Worm (Caenorhabditis elegans) whole organism, late embryonic: Measurements from ENCODE around the gene chtl-1.

Experiments
- C38D4.7 ChIP-seq: fragments of 200-800 bp; sonication (Bioruptor generic); optimal IDR thresholded peaks from 2 replicates; lab custom pipeline; 2018; ENCODE audit warnings: mild to moderate bottlenecking, missing genetic modification characterization, moderate library complexity, missing compliant biosample characterization
- Y22D7AL.16 ChIP-seq: sonication (generic microtip); optimal IDR thresholded peaks from 2 replicates; lab custom pipeline; 2016; ENCODE audit warnings: missing genetic modification characterization, missing compliant biosample characterization
- ahr-1 ChIP-seq: sonication (generic microtip); optimal IDR thresholded peaks from 2 replicates; lab custom pipeline; 2016; ENCODE audit warnings: missing genetic modification characterization, missing compliant biosample characterization
- ceh-14 ChIP-seq: sonication (generic microtip); optimal IDR thresholded peaks from 2 replicates; lab custom pipeline; 2016; ENCODE audit warnings: missing genotype, missing genetic modification characterization, missing compliant biosample characterization
- ceh-18 ChIP-seq: sonication (generic microtip); optimal IDR thresholded peaks from 2 replicates; lab custom pipeline; 2016; ENCODE audit warnings: missing genetic modification characterization, missing compliant biosample characterization
- ceh-19 ChIP-seq: fragments of 200-800 bp; sonication (Bioruptor generic); optimal IDR thresholded peaks from 2 replicates; lab custom pipeline; 2018; ENCODE audit warnings: mild to moderate bottlenecking, missing genetic modification characterization, missing compliant biosample characterization
- ceh-24 ChIP-seq: sonication (generic microtip); optimal IDR thresholded peaks from 2 replicates; lab custom pipeline; 2016; ENCODE audit warnings: mild to moderate bottlenecking, missing genetic modification characterization, missing compliant biosample characterization
- ceh-30 ChIP-seq: fragments of 150-350 bp; optimal IDR thresholded peaks from 2 replicates; lab custom pipeline; 2014; ENCODE audit warnings: missing biosample characterization, missing genetic modification characterization
- ceh-31 ChIP-seq: sonication (generic microtip); optimal IDR thresholded peaks from 2 replicates; lab custom pipeline; 2016; ENCODE audit warnings: missing genetic modification characterization, missing compliant biosample characterization
- ceh-34 ChIP-seq: sonication (generic microtip); optimal IDR thresholded peaks from 2 replicates; lab custom pipeline; 2016; ENCODE audit warnings: mild to moderate bottlenecking, missing genetic modification characterization, missing compliant biosample characterization
- ceh-45 ChIP-seq: fragments of 200-800 bp; sonication (Bioruptor generic); IDR thresholded peaks from 2 replicates; pipeline ENCODE4 v1.3.6; 2022; ENCODE audit warnings: missing genetic modification reagents, missing genetic modification characterization, missing compliant biosample characterization
- ceh-48 ChIP-seq: sonication (generic microtip); optimal IDR thresholded peaks from 2 replicates; lab custom pipeline; 2016; ENCODE audit warnings: missing genetic modification characterization, inconsistent platforms, missing compliant biosample characterization
- ceh-9 ChIP-seq: sonication (generic microtip); optimal IDR thresholded peaks from 2 replicates; lab custom pipeline; 2016; ENCODE audit warnings: mild to moderate bottlenecking, missing genetic modification characterization, inconsistent platforms, missing compliant biosample characterization
- che-1 ChIP-seq: sonication (generic microtip); optimal IDR thresholded peaks from 2 replicates; lab custom pipeline; 2016; ENCODE audit warnings: mild to moderate bottlenecking, missing genetic modification characterization, missing compliant biosample characterization
- ets-4 ChIP-seq: sonication (generic microtip); optimal IDR thresholded peaks from 2 replicates; lab custom pipeline; 2016; ENCODE audit warnings: missing genetic modification characterization, missing compliant biosample characterization
- eyg-1 ChIP-seq: sonication (generic microtip); optimal IDR thresholded peaks from 2 replicates; lab custom pipeline; 2016; ENCODE audit warnings: missing genotype, missing genetic modification characterization, missing compliant biosample characterization
- fkh-10 ChIP-seq: fragments of 150-350 bp; optimal IDR thresholded peaks from 2 replicates; lab custom pipeline; 2014; ENCODE audit warnings: missing biosample characterization, missing genetic modification reagents, missing genetic modification characterization
- fkh-6 ChIP-seq: sonication (generic microtip); optimal IDR thresholded peaks from 2 replicates; lab custom pipeline; 2016; ENCODE audit warnings: missing genetic modification characterization, missing compliant biosample characterization
- gmeb-2 ChIP-seq: sonication (generic microtip); optimal IDR thresholded peaks from 2 replicates; lab custom pipeline; 2016; ENCODE audit warnings: missing genetic modification characterization, inconsistent platforms, missing compliant biosample characterization
- hlh-15 ChIP-seq: sonication (generic microtip); optimal IDR thresholded peaks from 2 replicates; lab custom pipeline; 2016; ENCODE audit warnings: missing genetic modification characterization, missing compliant biosample characterization
- hlh-30 ChIP-seq: sonication (generic microtip); optimal IDR thresholded peaks from 2 replicates; lab custom pipeline; 2017; ENCODE audit warnings: antibody characterized with exemption, missing genetic modification characterization, missing compliant biosample characterization; ENCODE audit not compliant: insufficient read depth
- hlh-8 ChIP-seq: sonication (generic microtip); optimal IDR thresholded peaks from 2 replicates; lab custom pipeline; 2016; ENCODE audit warnings: missing genotype, missing genetic modification characterization, missing compliant biosample characterization
- lin-11 ChIP-seq: fragments of 200-800 bp; sonication (Bioruptor generic); optimal IDR thresholded peaks from 2 replicates; lab custom pipeline; 2018; ENCODE audit warnings: mild to moderate bottlenecking, missing genetic modification characterization, missing compliant biosample characterization
- madf-2 ChIP-seq: sonication (generic microtip); optimal IDR thresholded peaks from 2 replicates; lab custom pipeline; 2017; ENCODE audit warnings: missing genetic modification characterization, missing compliant biosample characterization
- nfya-1 ChIP-seq: sonication (generic microtip); optimal IDR thresholded peaks from 2 replicates; lab custom pipeline; 2017; ENCODE audit warnings: missing genetic modification characterization, mild to moderate bottlenecking, missing compliant biosample characterization, antibody characterized with exemption, moderate library complexity
- nhr-11 ChIP-seq: fragments of 150-350 bp; optimal IDR thresholded peaks from 2 replicates; lab custom pipeline; 2014; ENCODE audit warnings: missing biosample characterization, missing genetic modification characterization
- nhr-232 ChIP-seq: sonication (generic microtip); optimal IDR thresholded peaks from 2 replicates; lab custom pipeline; 2016; ENCODE audit warnings: missing genetic modification characterization, missing compliant biosample characterization
- odd-2 ChIP-seq: sonication (generic microtip); optimal IDR thresholded peaks from 2 replicates; lab custom pipeline; 2017; ENCODE audit warnings: antibody characterized with exemption, mild to moderate bottlenecking, missing genetic modification characterization, missing compliant biosample characterization
- pat-9 ChIP-seq: fragments of 200-800 bp; sonication (Bioruptor generic); optimal IDR thresholded peaks from 2 replicates; lab custom pipeline; 2018; ENCODE audit warnings: mild to moderate bottlenecking, missing genetic modification characterization, moderate library complexity, missing compliant biosample characterization
- pha-4 ChIP-seq: fragments of 150-350 bp; optimal IDR thresholded peaks from 2 replicates; lab custom pipeline; 2018; ENCODE audit warnings: missing biosample characterization, missing genetic modification reagents, missing genetic modification characterization
- pqm-1 ChIP-seq: sonication (generic microtip); optimal IDR thresholded peaks from 2 replicates; lab custom pipeline; 2016; ENCODE audit warnings: missing genetic modification characterization, missing compliant biosample characterization
- pros-1 ChIP-seq: fragments of 150-350 bp; optimal IDR thresholded peaks from 2 replicates; lab custom pipeline; 2014; ENCODE audit warnings: missing biosample characterization, missing genetic modification reagents, missing genetic modification characterization
- rnt-1 ChIP-seq: sonication (generic microtip); optimal IDR thresholded peaks from 2 replicates; lab custom pipeline; 2016; ENCODE audit warnings: missing genetic modification characterization, missing compliant biosample characterization
- sox-4 ChIP-seq: sonication (generic microtip); optimal IDR thresholded peaks from 2 replicates; lab custom pipeline; 2017; ENCODE audit warnings: mild to moderate bottlenecking, missing genetic modification characterization, inconsistent platforms, missing compliant biosample characterization
- syd-9 ChIP-seq: sonication (generic microtip); optimal IDR thresholded peaks from 2 replicates; lab custom pipeline; 2016; ENCODE audit warnings: mild to moderate bottlenecking, missing genetic modification characterization, moderate library complexity, missing compliant biosample characterization
- tbx-2 ChIP-seq: sonication (generic microtip); optimal IDR thresholded peaks from 2 replicates; lab custom pipeline; 2016; ENCODE audit warnings: missing genetic modification characterization, missing compliant biosample characterization
- ttx-3 ChIP-seq: sonication (generic microtip); optimal IDR thresholded peaks from 2 replicates; lab custom pipeline; 2016; ENCODE audit warnings: missing genetic modification reagents, missing genetic modification characterization, missing compliant biosample characterization
- unc-42 ChIP-seq: sonication (generic microtip); optimal IDR thresholded peaks from 2 replicates; lab custom pipeline; 2016; ENCODE audit warnings: missing genotype, missing genetic modification characterization, missing compliant biosample characterization
- unc-55 ChIP-seq: sonication (generic microtip); optimal IDR thresholded peaks from 2 replicates; lab custom pipeline; 2017; ENCODE audit warnings: missing biosample characterization, missing genetic modification reagents, missing genetic modification characterization

chtl-1 gene

DNA sequence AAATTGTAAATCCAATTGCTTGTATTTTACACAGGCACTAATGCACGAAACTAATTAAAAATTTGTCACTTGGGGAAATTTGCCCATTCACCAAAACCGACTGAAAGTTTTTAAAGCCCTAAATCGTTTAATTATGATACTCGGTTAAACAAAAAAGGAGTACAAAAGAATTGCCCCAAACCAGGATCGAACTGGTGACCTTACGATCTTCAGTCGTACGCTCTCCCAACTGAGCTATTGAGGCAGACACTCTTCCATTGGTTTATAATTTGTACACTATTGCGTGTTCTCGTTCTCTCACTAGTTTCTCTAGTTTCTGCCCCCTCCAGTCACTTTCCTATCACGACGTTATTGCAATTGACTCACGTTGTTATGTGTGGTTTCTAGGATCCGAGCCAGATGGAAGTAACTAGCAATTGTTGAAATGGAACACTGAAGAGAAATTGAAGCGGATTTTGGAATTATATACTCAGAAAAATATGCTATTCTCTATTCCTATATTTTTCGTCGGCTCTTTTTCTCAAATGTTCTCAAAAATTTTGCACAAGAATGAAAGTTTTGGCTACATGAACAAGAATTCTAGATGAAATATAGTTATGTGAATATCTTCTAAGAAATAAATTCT, 44.8 kb downstream of the chtl-1 start (continued):
- TF ChIP-seq pha-4 (tag; lab: Kevin White, UChicago) (no peak), ceh-30 (tag; lab: Kevin White, UChicago) (peak; percentile 45), hlh-15 (tag; lab: Kevin White, UChicago) (peak; percentile 41), ceh-34 (tag; lab: Kevin White, UChicago) (peak; percentile 55), madf-2 (tag; lab: Kevin White, UChicago) (peak; percentile 57), ttx-3 (tag; lab: Kevin White, UChicago) (peak; percentile 61), unc-42 (tag; lab: Kevin White, UChicago) (peak; percentile 26), lin-11 (peak; percentile 58), hlh-30 (tag; lab: Kevin White, UChicago) (no peak), ahr-1 (tag; lab: Kevin White, UChicago) (peak; percentile 18), ceh-48 (tag; lab: Kevin White, UChicago) (peak; percentile 60), pat-9 (peak; percentile 46), ceh-45 (peak; percentile 56; the same call in 1 of the 2 replicates), hlh-8 (tag; lab: Kevin White, UChicago) (no peak), rnt-1 (tag; lab: Kevin White, UChicago) (peak; percentile 32), ceh-14 (tag; lab: Kevin White, UChicago) (peak; percentile 63), eyg-1 (peak; percentile 11), ceh-31 (tag; lab: Kevin White, UChicago) (peak; percentile 60), nfya-1 (tag; lab: Kevin White, UChicago) (peak; percentile 59), ceh-19 (GFP tag; lab: Kevin White, UChicago) (peak; percentile 65)

DNA sequence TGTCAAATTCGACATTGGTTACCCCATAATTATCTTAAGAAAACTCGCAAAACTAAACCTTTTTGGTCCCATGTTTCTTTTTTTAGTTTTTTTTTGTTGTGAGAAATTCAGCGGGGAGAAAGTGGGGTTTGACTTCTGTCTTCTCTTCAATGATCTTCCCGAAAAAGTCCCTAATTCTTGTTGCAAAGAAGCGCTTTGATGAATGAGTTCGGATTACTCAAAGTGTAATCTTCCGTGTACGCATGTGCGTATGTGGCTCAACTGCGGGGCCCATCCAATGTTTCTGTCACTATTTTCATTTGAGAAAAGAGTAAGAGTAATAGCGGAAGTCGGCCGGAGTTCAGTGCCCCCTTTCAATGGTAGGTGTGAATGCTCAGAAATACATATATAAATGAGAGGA, 52.9 kb downstream of the chtl-1 start:
- TF ChIP-seq hlh-15 (tag; lab: Kevin White, UChicago) (no peak), pqm-1 (no peak), nhr-11 (tag; lab: Kevin White, UChicago) (no peak), ceh-31 (tag; lab: Kevin White, UChicago) (no peak), nhr-232 (tag; lab: Kevin White, UChicago) (no peak), ets-4 (no peak), unc-55 (GFP tag; lab: Kevin White, UChicago) (no peak), syd-9 (tag; lab: Kevin White, UChicago) (no peak), hlh-30 (tag; lab: Kevin White, UChicago) (no peak), ceh-19 (GFP tag; lab: Kevin White, UChicago) (no peak), gmeb-2 (no peak), pros-1 (tag; lab: Kevin White, UChicago) (no peak), che-1 (tag; lab: Kevin White, UChicago) (no peak), nfya-1 (tag; lab: Kevin White, UChicago) (no peak), sox-4 (tag; lab: Kevin White, UChicago) (no peak), hlh-8 (tag; lab: Kevin White, UChicago) (no peak), ceh-9 (no peak)

DNA sequence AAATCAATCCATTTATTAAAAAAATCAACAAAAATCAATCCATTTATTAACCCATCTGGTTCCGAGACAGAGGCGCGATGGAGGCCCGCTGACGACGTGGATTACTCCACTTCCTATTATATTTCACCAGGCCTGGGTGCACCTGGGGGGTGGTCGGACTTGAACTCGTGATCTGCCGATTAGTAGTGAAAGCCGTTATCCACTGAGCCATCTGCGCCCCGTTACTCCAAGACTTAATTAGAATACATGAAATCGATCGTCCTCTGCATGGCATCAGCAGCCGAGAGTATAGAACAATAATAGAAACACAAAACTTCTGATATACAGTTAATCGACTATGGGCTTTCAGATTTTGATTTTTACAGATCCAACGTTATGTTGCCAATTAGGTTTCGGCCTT, 54.5 kb downstream of the chtl-1 start:
- TF ChIP-seq C38D4.7 (GFP tag; lab: Kevin White, UChicago): no peak
- no peak for TF ChIP-seq nfya-1 (tag; lab: Kevin White, UChicago)
- TF ChIP-seq fkh-10: no peak
- no peak for TF ChIP-seq gmeb-2
- TF ChIP-seq ceh-30 (tag; lab: Kevin White, UChicago): no peak
- no peak for TF ChIP-seq odd-2 (tag; lab: Kevin White, UChicago)
- no peak for TF ChIP-seq hlh-8 (tag; lab: Kevin White, UChicago)
- TF ChIP-seq Y22D7AL.16 (tag; lab: Kevin White, UChicago): no peak
- no peak for TF ChIP-seq fkh-6 (tag; lab: Kevin White, UChicago)
- TF ChIP-seq tbx-2: no peak
- no peak for TF ChIP-seq ahr-1 (tag; lab: Kevin White, UChicago)
- no peak for TF ChIP-seq ceh-18 (tag; lab: Kevin White, UChicago)
- no peak for TF ChIP-seq ceh-14 (tag; lab: Kevin White, UChicago)
- no peak for TF ChIP-seq unc-55 (GFP tag; lab: Kevin White, UChicago)
- no peak for TF ChIP-seq ceh-24
